Fruit fly (Drosophila melanogaster) whole organism, embryonic: Measurements from ENCODE around the gene fliI.

Experiments
- BtbVII ChIP-seq: fragments of 200-800 bp; sonication (Bioruptor generic); optimal IDR thresholded peaks from 3 replicates; lab custom pipeline; 2017; ENCODE audit warnings: missing biosample characterization, mild to moderate bottlenecking, missing genetic modification characterization
- CG10274 ChIP-seq: fragments of 200-800 bp; sonication (Bioruptor generic); optimal IDR thresholded peaks from 3 replicates; lab custom pipeline; 2017; ENCODE audit warnings: missing biosample characterization, mild to moderate bottlenecking, missing genetic modification characterization
- CG16813 ChIP-seq: fragments of 200-800 bp; sonication (Bioruptor generic); IDR thresholded peaks from 3 replicates; pipeline ENCODE4 v1.3.6; 2022; ENCODE audit warnings: missing biosample characterization, missing genetic modification characterization; ENCODE audit not compliant: partially characterized antibody
- CG5245 ChIP-seq: fragments of 200-800 bp; sonication (Bioruptor generic); optimal IDR thresholded peaks from 3 replicates; lab custom pipeline; 2016; ENCODE audit warnings: missing biosample characterization, missing genetic modification characterization
- CG8765 ChIP-seq: fragments of 200-800 bp; sonication (Bioruptor generic); IDR thresholded peaks from 2 replicates; pipeline ENCODE4 v1.3.6; 2022; ENCODE audit warnings: missing biosample characterization, missing genetic modification characterization
- Rfx ChIP-seq: fragments of 200-800 bp; sonication (Bioruptor generic); IDR thresholded peaks from 2 replicates; pipeline ENCODE4 v1.3.6; 2022; ENCODE audit warnings: missing biosample characterization, missing genetic modification characterization
- lola ChIP-seq, 3 experiments: fragments of >200 bp in 2 of 3; fragments of 200-800 bp in 1 of 3; sonication (Bioruptor generic) in 1 of 3; optimal IDR thresholded peaks; 2 replicates each; lab custom pipeline; 2017 to 2019; ENCODE audit warnings: missing biosample characterization in 3 of 3, missing genetic modification characterization in 3 of 3, mild to moderate bottlenecking in 1 of 3, moderate library complexity in 1 of 3

DNA sequence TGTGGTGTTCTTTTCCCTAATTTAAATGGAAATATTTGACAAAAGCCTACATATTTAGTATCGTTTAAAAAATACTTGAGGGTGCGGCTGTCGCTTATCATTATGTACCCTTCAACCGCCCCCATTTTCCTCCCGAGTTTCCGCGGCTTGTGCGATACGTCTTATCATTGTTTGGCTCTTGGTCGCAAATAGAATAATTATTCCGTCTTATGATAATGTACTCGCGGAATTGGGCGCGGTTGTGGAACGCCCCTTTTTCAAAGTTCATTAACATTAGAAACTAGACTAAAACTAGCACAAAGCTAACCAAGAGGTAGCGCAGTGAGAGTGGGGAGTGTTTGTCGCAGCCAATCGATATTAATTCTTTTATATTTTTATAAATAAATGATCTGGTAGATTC is 25.9 kb downstream of the fliI start:
- no peak for TF ChIP-seq CG16813
- TF ChIP-seq lola (GFP tag; optimal IDR thresholded peaks at IDR 0.05; lab: Kevin White, UChicago), result no peak
- no peak for TF ChIP-seq CG10274 (GFP tag; lab: Kevin White, UChicago)
- no peak for TF ChIP-seq CG8765 (GFP tag; lab: Robert Waterston, UW)
- TF ChIP-seq BtbVII, result no peak
- no peak for TF ChIP-seq Rfx (GFP tag; lab: Robert Waterston, UW)
- no peak for TF ChIP-seq CG5245 (GFP tag; lab: Kevin White, UChicago)
